Worm (Caenorhabditis elegans) whole organism, L2 larva: ENCODE data around the gene T04B2.8.

Experiments
- R02D3.7 ChIP-seq: fragments of 150-350 bp; optimal IDR thresholded peaks from 2 replicates; lab custom pipeline; 2014; ENCODE audit warnings: missing biosample characterization, missing genetic modification characterization
- aly-2 ChIP-seq: fragments of 150-350 bp; optimal IDR thresholded peaks from 2 replicates; lab custom pipeline; 2014; ENCODE audit warnings: missing biosample characterization, missing genetic modification characterization
- dmd-4 ChIP-seq: sonication (generic microtip); optimal IDR thresholded peaks from 2 replicates; lab custom pipeline; 2017; ENCODE audit warnings: missing biosample characterization, missing genetic modification characterization
- lin-39 ChIP-seq: fragments of 150-350 bp; optimal IDR thresholded peaks from 2 replicates; lab custom pipeline; 2014; ENCODE audit warnings: missing biosample characterization, missing genetic modification reagents, missing genetic modification characterization
- lsy-2 ChIP-seq, 2 experiments: fragments of 150-350 bp in 1 of 2; sonication (generic microtip) in 1 of 2; optimal IDR thresholded peaks; 2 replicates each; lab custom pipeline; 2014 to 2017; ENCODE audit warnings: missing biosample characterization in 2 of 2, missing genetic modification characterization in 2 of 2
- ztf-11 ChIP-seq: sonication (generic microtip); optimal IDR thresholded peaks from 2 replicates; lab custom pipeline; 2017; ENCODE audit warnings: missing biosample characterization, missing genetic modification characterization

- TF ChIP-seq lin-39 (tag; lab: Kevin White, UChicago) (no peak), dmd-4 (tag; lab: Kevin White, UChicago) (no peak), aly-2 (tag; lab: Kevin White, UChicago) (no peak), lsy-2 (tag; optimal IDR thresholded peaks at IDR 0.05; lab: Kevin White, UChicago) (no peak), R02D3.7 (tag; lab: Kevin White, UChicago) (no peak), ztf-11 (no peak)
These were observed 28.0 kb downstream of the T04B2.8 start, which contains the start of gene F44D12.8 for ce11 chrIV:10022991-10023390.
